Fruit fly (Drosophila melanogaster) whole organism, embryonic: ENCODE data around the gene prg.

ENCODE experiments used
- Atf3 ChIP-seq: fragments of 200-800 bp; sonication (Bioruptor generic); optimal IDR thresholded peaks from 3 replicates; lab custom pipeline; 2016; ENCODE audit warnings: missing biosample characterization, missing genetic modification characterization
- Bgb ChIP-seq: fragments of 200-800 bp; sonication (Bioruptor generic); IDR thresholded peaks from 2 replicates; pipeline ENCODE4 v1.3.6; 2022; ENCODE audit warnings: missing biosample characterization, missing genetic modification characterization; ENCODE audit not compliant: partially characterized antibody
- CG11085 ChIP-seq: fragments of 200-800 bp; sonication (Bioruptor generic); IDR thresholded peaks from 2 replicates; pipeline ENCODE4 v1.3.6; 2022; ENCODE audit warnings: missing biosample characterization, missing genetic modification characterization
- CG12155 ChIP-seq: fragments of 200-800 bp; sonication (Bioruptor generic); optimal IDR thresholded peaks from 3 replicates; lab custom pipeline; 2016; ENCODE audit warnings: missing biosample characterization, missing genetic modification characterization
- CG12236 ChIP-seq: fragments of 200-800 bp; sonication (Bioruptor generic); optimal IDR thresholded peaks from 2 replicates; lab custom pipeline; 2016; ENCODE audit warnings: missing biosample characterization, missing genetic modification characterization
- CG13624 ChIP-seq: fragments of 200-800 bp; sonication (Bioruptor generic); optimal IDR thresholded peaks from 2 replicates; lab custom pipeline; 2016; ENCODE audit warnings: missing biosample characterization, missing genetic modification characterization
- CG14710 ChIP-seq: fragments of 200-800 bp; sonication (Bioruptor generic); optimal IDR thresholded peaks from 3 replicates; lab custom pipeline; 2019; ENCODE audit warnings: missing biosample characterization, mild to moderate bottlenecking, missing genetic modification characterization, moderate library complexity
- CG15696 ChIP-seq: fragments of 200-800 bp; sonication (Bioruptor generic); optimal IDR thresholded peaks from 2 replicates; lab custom pipeline; 2019; ENCODE audit warnings: missing biosample characterization, mild to moderate bottlenecking, missing genetic modification characterization, moderate library complexity
- CG1603 ChIP-seq: fragments of 200-800 bp; sonication (Bioruptor generic); optimal IDR thresholded peaks from 2 replicates; lab custom pipeline; 2019; ENCODE audit warnings: missing biosample characterization, mild to moderate bottlenecking, missing genetic modification characterization, moderate library complexity
- CG16779 ChIP-seq: fragments of 200-800 bp; sonication (Bioruptor generic); IDR thresholded peaks from 2 replicates; pipeline ENCODE4 v1.3.6; 2022; ENCODE audit warnings: missing biosample characterization, missing genetic modification characterization
- CG18011 ChIP-seq: fragments of 200-800 bp; sonication (Bioruptor generic); optimal IDR thresholded peaks from 2 replicates; lab custom pipeline; 2017; ENCODE audit warnings: missing biosample characterization, missing genetic modification characterization, mild to moderate bottlenecking, moderate library complexity, missing genotype
- CG2129 ChIP-seq: fragments of 200-800 bp; sonication (Bioruptor generic); IDR thresholded peaks from 2 replicates; pipeline ENCODE4 v1.3.6; 2022; ENCODE audit warnings: missing biosample characterization, missing genetic modification characterization; ENCODE audit not compliant: partially characterized antibody
- CG33213 ChIP-seq: fragments of 200-800 bp; sonication (Bioruptor generic); optimal IDR thresholded peaks from 3 replicates; lab custom pipeline; 2016; ENCODE audit warnings: missing biosample characterization, missing genetic modification characterization
- CG34224 ChIP-seq: fragments of 200-800 bp; sonication (Bioruptor generic); IDR thresholded peaks from 3 replicates; pipeline ENCODE4 v1.3.6; 2022; ENCODE audit warnings: missing biosample characterization, missing genetic modification characterization; ENCODE audit not compliant: partially characterized antibody
- CG3847 ChIP-seq: fragments of 200-800 bp; sonication (Bioruptor generic); IDR thresholded peaks from 2 replicates; pipeline ENCODE4 v1.3.6; 2022; ENCODE audit warnings: missing biosample characterization, missing genetic modification characterization
- CG4282 ChIP-seq: fragments of 200-800 bp; sonication (Bioruptor generic); optimal IDR thresholded peaks from 2 replicates; lab custom pipeline; 2016; ENCODE audit warnings: missing biosample characterization, missing genetic modification characterization
- CG4730 ChIP-seq: fragments of 200-800 bp; sonication (Bioruptor generic); IDR thresholded peaks from 2 replicates; pipeline ENCODE4 v1.3.6; 2022; ENCODE audit warnings: missing biosample characterization, missing genetic modification characterization
- CG5245 ChIP-seq: fragments of 200-800 bp; sonication (Bioruptor generic); optimal IDR thresholded peaks from 3 replicates; lab custom pipeline; 2016; ENCODE audit warnings: missing biosample characterization, missing genetic modification characterization
- CG6689 ChIP-seq: fragments of 200-800 bp; sonication (Bioruptor generic); IDR thresholded peaks from 2 replicates; pipeline ENCODE4 v1.3.6; 2022; ENCODE audit warnings: missing biosample characterization, missing genetic modification characterization
- CG6854 ChIP-seq: fragments of 200-800 bp; sonication (Bioruptor generic); optimal IDR thresholded peaks from 3 replicates; lab custom pipeline; 2017; ENCODE audit warnings: missing biosample characterization, mild to moderate bottlenecking, missing genetic modification characterization
- CG7786 ChIP-seq: fragments of 200-800 bp; sonication (Bioruptor generic); optimal IDR thresholded peaks from 2 replicates; lab custom pipeline; 2016; ENCODE audit warnings: missing biosample characterization, missing genetic modification characterization
- CG8281 ChIP-seq: fragments of 200-800 bp; sonication (Bioruptor generic); optimal IDR thresholded peaks from 2 replicates; lab custom pipeline; 2018; ENCODE audit warnings: missing biosample characterization, mild to moderate bottlenecking, missing genetic modification characterization, moderate library complexity
- CG9727 ChIP-seq: fragments of 200-800 bp; sonication (Bioruptor generic); optimal IDR thresholded peaks from 3 replicates; lab custom pipeline; 2017; ENCODE audit warnings: missing biosample characterization, mild to moderate bottlenecking, missing genetic modification characterization
- Camta ChIP-seq: fragments of 200-800 bp; sonication (Bioruptor generic); optimal IDR thresholded peaks from 2 replicates; lab custom pipeline; 2016; ENCODE audit warnings: missing biosample characterization, missing genetic modification characterization
- Dp ChIP-seq: fragments of 200-800 bp; sonication (Bioruptor generic); optimal IDR thresholded peaks from 2 replicates; lab custom pipeline; 2018; ENCODE audit warnings: missing biosample characterization, mild to moderate bottlenecking, missing genetic modification characterization, moderate library complexity
- HmgD ChIP-seq: fragments of 200-800 bp; sonication (Bioruptor generic); optimal IDR thresholded peaks from 3 replicates; lab custom pipeline; 2016; ENCODE audit warnings: missing biosample characterization, missing genetic modification characterization
- Kr ChIP-seq: fragments of 200-800 bp; sonication (Bioruptor generic); optimal IDR thresholded peaks from 2 replicates; lab custom pipeline; 2017; ENCODE audit warnings: missing biosample characterization, mild to moderate bottlenecking, missing genetic modification characterization
- Lim3 ChIP-seq: fragments of 200-800 bp; sonication (Bioruptor generic); IDR thresholded peaks from 2 replicates; pipeline ENCODE4 v1.3.6; 2022; ENCODE audit warnings: missing biosample characterization, missing genetic modification characterization
- Mrtf ChIP-seq: fragments of 200-800 bp; sonication (Bioruptor generic); IDR thresholded peaks from 3 replicates; pipeline ENCODE4 v1.3.6; 2022; ENCODE audit warnings: missing biosample characterization, missing genetic modification characterization
- NK7.1 ChIP-seq: fragments of 200-800 bp; sonication (Bioruptor generic); optimal IDR thresholded peaks from 3 replicates; lab custom pipeline; 2016; ENCODE audit warnings: missing biosample characterization, missing genetic modification characterization
- Stat92E ChIP-seq, 3 experiments: fragments of >200 bp in 2 of 3; fragments of 200-800 bp in 1 of 3; sonication (Bioruptor generic) in 1 of 3; optimal IDR thresholded peaks; 2 replicates each; lab custom pipeline; 2017 to 2019; ENCODE audit warnings: missing biosample characterization in 3 of 3, missing genetic modification characterization in 3 of 3, mild to moderate bottlenecking in 1 of 3, moderate library complexity in 1 of 3
- Usf ChIP-seq: fragments of 200-800 bp; sonication (Bioruptor generic); optimal IDR thresholded peaks from 2 replicates; lab custom pipeline; 2017; ENCODE audit warnings: missing genotype, missing biosample characterization, missing genetic modification characterization
- br ChIP-seq: fragments of >200 bp; optimal IDR thresholded peaks from 2 replicates; lab custom pipeline; 2017
- cwo ChIP-seq: fragments of 200-800 bp; sonication (Bioruptor generic); optimal IDR thresholded peaks from 3 replicates; lab custom pipeline; 2017; ENCODE audit warnings: missing biosample characterization, missing genetic modification characterization, mild to moderate bottlenecking, moderate library complexity, missing genetic modification reagents
- eyg ChIP-seq: fragments of 200-800 bp; sonication (Bioruptor generic); optimal IDR thresholded peaks from 3 replicates; lab custom pipeline; 2016; ENCODE audit warnings: missing biosample characterization, missing genetic modification characterization
- hb ChIP-seq: fragments of 200-800 bp; sonication (Bioruptor generic); IDR thresholded peaks from 3 replicates; pipeline ENCODE4 v1.3.6; 2022; ENCODE audit warnings: missing biosample characterization, missing genetic modification characterization; ENCODE audit not compliant: partially characterized antibody
- hbn ChIP-seq: fragments of 200-800 bp; sonication (Bioruptor generic); IDR thresholded peaks from 2 replicates; pipeline ENCODE4 v1.3.6; 2022; ENCODE audit warnings: missing biosample characterization, missing genetic modification characterization; ENCODE audit not compliant: partially characterized antibody
- her ChIP-seq: fragments of 200-800 bp; sonication (Bioruptor generic); optimal IDR thresholded peaks from 2 replicates; lab custom pipeline; 2016; ENCODE audit warnings: missing biosample characterization, missing genetic modification characterization
- hth ChIP-seq: fragments of >200 bp; optimal IDR thresholded peaks from 2 replicates; lab custom pipeline; 2017; ENCODE audit warnings: inconsistent platforms
- jing ChIP-seq: fragments of 200-800 bp; sonication (Bioruptor generic); optimal IDR thresholded peaks from 2 replicates; lab custom pipeline; 2018; ENCODE audit warnings: missing biosample characterization, mild to moderate bottlenecking, missing genetic modification characterization
- kay ChIP-seq: fragments of 200-800 bp; sonication (Bioruptor generic); optimal IDR thresholded peaks from 2 replicates; lab custom pipeline; 2016; ENCODE audit warnings: missing biosample characterization, missing genetic modification characterization
- lmd ChIP-seq: fragments of 200-800 bp; sonication (Bioruptor generic); IDR thresholded peaks from 2 replicates; pipeline ENCODE4 v1.3.6; 2022; ENCODE audit warnings: missing biosample characterization, missing genetic modification characterization
- phol ChIP-seq: fragments of 200-800 bp; sonication (Bioruptor generic); optimal IDR thresholded peaks from 3 replicates; lab custom pipeline; 2018; ENCODE audit warnings: missing biosample characterization, mild to moderate bottlenecking, missing genetic modification characterization, moderate library complexity
- pnt ChIP-seq: fragments of 200-800 bp; sonication (Bioruptor generic); optimal IDR thresholded peaks from 3 replicates; lab custom pipeline; 2016; ENCODE audit warnings: missing biosample characterization, missing genetic modification characterization
- prd ChIP-seq, 3 experiments: fragments of >200 bp in 2 of 3; fragments of 200-800 bp in 1 of 3; sonication (Bioruptor generic) in 1 of 3; optimal IDR thresholded peaks in 2 of 3; IDR thresholded peaks in 1 of 3; 2 replicates in 2 of 3; 3 replicates in 1 of 3; pipeline versions ENCODE4 v1.3.6 to Lab custom; 2017 to 2022; ENCODE audit warnings: missing biosample characterization in 1 of 3, missing genetic modification characterization in 1 of 3
- pzg ChIP-seq: fragments of 200-800 bp; sonication (Bioruptor generic); optimal IDR thresholded peaks from 3 replicates; lab custom pipeline; 2018; ENCODE audit warnings: missing biosample characterization, mild to moderate bottlenecking, missing genetic modification characterization, moderate library complexity
- salm ChIP-seq: fragments of 200-800 bp; sonication (Bioruptor generic); optimal IDR thresholded peaks from 2 replicates; lab custom pipeline; 2018; ENCODE audit warnings: missing biosample characterization, mild to moderate bottlenecking, missing genetic modification characterization
- scrt ChIP-seq: fragments of 200-800 bp; sonication (Bioruptor generic); optimal IDR thresholded peaks from 2 replicates; lab custom pipeline; 2018; ENCODE audit warnings: missing biosample characterization, mild to moderate bottlenecking, missing genetic modification characterization, moderate library complexity
- sim ChIP-seq: fragments of 200-800 bp; sonication (Bioruptor generic); IDR thresholded peaks from 2 replicates; pipeline ENCODE4 v1.3.6; 2022; ENCODE audit warnings: missing biosample characterization, missing genetic modification characterization
- slp2 ChIP-seq: fragments of 200-800 bp; sonication (Bioruptor generic); optimal IDR thresholded peaks from 2 replicates; lab custom pipeline; 2016; ENCODE audit warnings: missing biosample characterization, missing genetic modification characterization
- z ChIP-seq: fragments of 200-800 bp; sonication (Bioruptor generic); IDR thresholded peaks from 3 replicates; pipeline ENCODE4 v1.3.6; 2022; ENCODE audit warnings: missing biosample characterization, missing genetic modification characterization

The prg gene

dm6 chr2L:8437176-8437575, 27.1 kb upstream of the prg start, which contains the start of the genes D12 and Chrac-14 (continued):
- TF ChIP-seq CG7786 = peak; percentile 14
- TF ChIP-seq CG3847 = peak; percentile 65
- TF ChIP-seq Mrtf (GFP tag; lab: Robert Waterston, UW) = no peak
- TF ChIP-seq hth = no peak
- no peak; the same call in 1 of the 2 replicates for TF ChIP-seq lmd (GFP tag; lab: Robert Waterston, UW)
- TF ChIP-seq pnt (GFP tag; lab: Kevin White, UChicago) = no peak
- TF ChIP-seq CG11085 (GFP tag; lab: Robert Waterston, UW) = no peak
- TF ChIP-seq CG33213 (GFP tag; lab: Kevin White, UChicago) = no peak
- TF ChIP-seq Dp (GFP tag; lab: Kevin White, UChicago) = peak; percentile 70
- TF ChIP-seq her (GFP tag; lab: Kevin White, UChicago) = peak; percentile 2
- TF ChIP-seq kay (GFP tag; lab: Kevin White, UChicago) = no peak
- no peak for TF ChIP-seq phol
- no peak for TF ChIP-seq NK7.1 (GFP tag; lab: Kevin White, UChicago)
- no peak for TF ChIP-seq Stat92E (GFP tag; optimal IDR thresholded peaks at IDR 0.05; lab: Kevin White, UChicago)
- TF ChIP-seq CG2129 (GFP tag; lab: Robert Waterston, UW) = no peak
- no peak for TF ChIP-seq CG6854 (GFP tag; lab: Kevin White, UChicago)
- no peak for TF ChIP-seq jing (GFP tag; lab: Kevin White, UChicago)
- no peak for TF ChIP-seq CG15696 (tag; lab: Kevin White, UChicago)
- TF ChIP-seq CG18011 = no peak
- TF ChIP-seq Bgb (GFP tag; lab: Robert Waterston, UW) = peak; percentile 9; the same call in 1 of the 2 replicates
- TF ChIP-seq pzg (GFP tag; lab: Kevin White, UChicago) = peak; percentile 60
- no peak for TF ChIP-seq Camta (GFP tag; lab: Kevin White, UChicago)
- peak; percentile 65 for TF ChIP-seq CG1603
- no peak for TF ChIP-seq hb (GFP tag; lab: Robert Waterston, UW)
- TF ChIP-seq CG12236 = no peak
- peak; percentile 21 for TF ChIP-seq CG12155 (GFP tag; lab: Kevin White, UChicago)
- TF ChIP-seq CG4282 (GFP tag; lab: Kevin White, UChicago) = peak; percentile 0
- TF ChIP-seq CG6689 (GFP tag; lab: Robert Waterston, UW) = no peak
- no peak for TF ChIP-seq eyg (GFP tag; lab: Kevin White, UChicago)
- TF ChIP-seq Usf (GFP tag; lab: Kevin White, UChicago) = no peak
- TF ChIP-seq scrt (GFP tag; lab: Kevin White, UChicago) = no peak
- TF ChIP-seq z (GFP tag; lab: Robert Waterston, UW) = no peak
- TF ChIP-seq Lim3 (GFP tag; lab: Robert Waterston, UW) = no peak
- no peak for TF ChIP-seq slp2
- TF ChIP-seq CG4730 (GFP tag; lab: Robert Waterston, UW) = no peak
- no peak for TF ChIP-seq CG16779 (GFP tag; lab: Robert Waterston, UW)
- TF ChIP-seq HmgD (GFP tag; lab: Kevin White, UChicago) = no peak
- no peak for TF ChIP-seq sim (GFP tag; lab: Robert Waterston, UW)
- no peak for TF ChIP-seq salm (tag; lab: Kevin White, UChicago)
- TF ChIP-seq CG8281 (tag; lab: Kevin White, UChicago) = no peak
- no peak for TF ChIP-seq CG9727 (GFP tag; lab: Kevin White, UChicago)
- no peak for TF ChIP-seq CG13624 (GFP tag; lab: Kevin White, UChicago)
- TF ChIP-seq Kr (GFP tag; lab: Kevin White, UChicago) = no peak
- no peak for TF ChIP-seq CG34224
- TF ChIP-seq CG14710 (tag; lab: Kevin White, UChicago) = peak; percentile 29
- no peak for TF ChIP-seq prd (optimal IDR thresholded peaks at IDR 0.05; lab: Kevin White, UChicago)
- no peak for TF ChIP-seq prd (GFP tag; IDR thresholded peaks at IDR 0.05; lab: Robert Waterston, UW)
- no peak for TF ChIP-seq hbn (GFP tag; lab: Robert Waterston, UW)
- TF ChIP-seq br (lab: Kevin White, UChicago) = no peak
- no peak for TF ChIP-seq cwo (GFP tag; lab: Kevin White, UChicago)
- TF ChIP-seq Atf3 = no peak
- TF ChIP-seq CG5245 (GFP tag; lab: Kevin White, UChicago) = no peak
